Worm (Caenorhabditis elegans) whole organism, young adult: ENCODE data around the gene F20D6.11.

Source experiments
- B0035.1 ChIP-seq: sonication (generic microtip); optimal IDR thresholded peaks from 2 replicates; lab custom pipeline; 2016; ENCODE audit warnings: missing genetic modification characterization, mild to moderate bottlenecking, missing compliant biosample characterization, missing genotype, missing genetic modification reagents
- F33H1.4 ChIP-seq: fragments of 200-800 bp; sonication (Bioruptor generic); IDR thresholded peaks from 2 replicates; pipeline ENCODE4 v1.3.6; 2022; ENCODE audit warnings: missing genetic modification reagents, missing genetic modification characterization, missing compliant biosample characterization
- F37B4.10 ChIP-seq: fragments of 200-800 bp; sonication (Bioruptor generic); IDR thresholded peaks from 2 replicates; pipeline ENCODE4 v1.3.6; 2022; ENCODE audit warnings: missing genetic modification characterization, missing compliant biosample characterization
- T07F8.4 ChIP-seq: sonication (generic microtip); optimal IDR thresholded peaks from 2 replicates; lab custom pipeline; 2016; ENCODE audit warnings: mild to moderate bottlenecking, missing genetic modification characterization, moderate library complexity, missing compliant biosample characterization
- Y56A3A.18 ChIP-seq: fragments of 200-800 bp; sonication (Bioruptor generic); IDR thresholded peaks from 2 replicates; pipeline ENCODE4 v1.3.6; 2022; ENCODE audit warnings: missing genetic modification reagents, missing genetic modification characterization, missing compliant biosample characterization
- ama-1 ChIP-seq, 3 experiments: fragments of 150-350 bp in 1 of 3; sonication (generic microtip) in 2 of 3; optimal IDR thresholded peaks; 2 replicates each; lab custom pipeline; 2014 to 2018; ENCODE audit warnings: missing biosample characterization in 2 of 3, missing genetic modification characterization in 2 of 3, missing genetic modification reagents in 2 of 3
- efl-1 ChIP-seq: fragments of 150-350 bp; optimal IDR thresholded peaks from 2 replicates; lab custom pipeline; 2014; ENCODE audit warnings: missing biosample characterization, missing genetic modification reagents, missing genetic modification characterization
- lin-54 ChIP-seq: fragments of 200-800 bp; sonication (Bioruptor generic); optimal IDR thresholded peaks from 2 replicates; lab custom pipeline; 2018; ENCODE audit warnings: mild to moderate bottlenecking, missing genetic modification characterization, missing compliant biosample characterization
- mel-28 ChIP-seq: sonication (generic microtip); optimal IDR thresholded peaks from 2 replicates; lab custom pipeline; 2016; ENCODE audit warnings: borderline replicate concordance, mild to moderate bottlenecking, missing genetic modification characterization, missing compliant biosample characterization
- mes-4 ChIP-seq: sonication (generic microtip); optimal IDR thresholded peaks from 2 replicates; lab custom pipeline; 2016; ENCODE audit warnings: missing genotype, missing genetic modification characterization, missing compliant biosample characterization
- nfya-2 ChIP-seq: fragments of 200-800 bp; sonication (Bioruptor generic); IDR thresholded peaks from 2 replicates; pipeline ENCODE4 v1.3.6; 2022; ENCODE audit warnings: missing genetic modification reagents, missing genetic modification characterization, missing compliant biosample characterization
- sptf-2 ChIP-seq: fragments of 200-800 bp; sonication (Bioruptor generic); optimal IDR thresholded peaks from 2 replicates; lab custom pipeline; 2018; ENCODE audit warnings: mild to moderate bottlenecking, missing genetic modification characterization, missing compliant biosample characterization
- ztf-26 ChIP-seq: sonication (generic microtip); optimal IDR thresholded peaks from 2 replicates; lab custom pipeline; 2017; ENCODE audit warnings: missing genetic modification characterization, missing compliant biosample characterization

DNA sequence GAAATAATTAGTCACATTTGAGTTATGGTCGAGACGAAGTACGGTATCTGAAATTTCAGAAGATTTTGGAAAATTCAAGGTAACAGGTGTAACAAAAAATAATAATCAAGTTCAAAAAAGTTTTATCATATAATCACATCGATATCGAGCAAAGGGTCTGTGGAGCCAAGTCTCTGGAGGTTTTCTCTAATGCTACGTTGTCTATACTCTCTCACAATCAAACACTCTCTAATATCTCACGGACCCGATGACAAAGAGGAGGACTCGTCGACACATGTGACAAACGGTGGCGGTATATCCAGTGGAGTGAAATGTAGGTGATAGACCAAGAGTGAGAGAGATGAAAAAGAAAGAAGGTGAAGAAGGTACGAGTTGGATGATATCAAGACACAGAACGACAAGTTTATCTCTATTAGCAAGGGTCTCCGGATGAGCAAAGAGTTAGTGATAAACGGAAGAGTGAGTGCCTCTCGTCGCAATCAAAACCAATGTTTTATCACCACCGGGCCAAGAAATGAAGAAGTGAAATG is 2.9 kb downstream of the F20D6.11 start, which contains the start of gene F20D6.10:
- no peak for TF ChIP-seq lin-54 (GFP tag; lab: Kevin White, UChicago)
- no peak for TF ChIP-seq mel-28
- TF ChIP-seq F33H1.4 = no peak
- TF ChIP-seq efl-1 (GFP tag; lab: Kevin White, UChicago) = no peak
- TF ChIP-seq ama-1 (optimal IDR thresholded peaks at IDR 0.05; lab: Kevin White, UChicago) = no peak
- no peak for TF ChIP-seq ama-1 (GFP tag; optimal IDR thresholded peaks at IDR 0.05; lab: Kevin White, UChicago)
- TF ChIP-seq F37B4.10 (GFP tag; lab: Robert Waterston, UW) = no peak
- no peak for TF ChIP-seq sptf-2 (GFP tag; lab: Kevin White, UChicago)
- TF ChIP-seq ztf-26 (tag; lab: Kevin White, UChicago) = no peak
- TF ChIP-seq B0035.1 (tag; lab: Kevin White, UChicago) = no peak
- TF ChIP-seq nfya-2 = no peak
- no peak for TF ChIP-seq mes-4 (tag; lab: Kevin White, UChicago)
- TF ChIP-seq Y56A3A.18 (GFP tag; lab: Robert Waterston, UW) = no peak
- no peak for TF ChIP-seq T07F8.4
